Worm (Caenorhabditis elegans) whole organism, midembryonic: ENCODE measurements around the gene R102.8.

Experiments used
- T22C8.4 ChIP-seq: fragments of 200-800 bp; sonication (Bioruptor generic); IDR thresholded peaks from 2 replicates; pipeline ENCODE4 v1.3.6; 2022; ENCODE audit warnings: missing genetic modification characterization, missing compliant biosample characterization
- cog-1 ChIP-seq: sonication (generic microtip); optimal IDR thresholded peaks from 2 replicates; lab custom pipeline; 2016; ENCODE audit warnings: missing genetic modification characterization, missing compliant biosample characterization
- flt-1 ChIP-seq: fragments of 200-800 bp; sonication (Bioruptor generic); IDR thresholded peaks from 2 replicates; pipeline ENCODE4 v1.3.6; 2022; ENCODE audit warnings: missing genetic modification characterization, missing compliant biosample characterization
- klf-2 ChIP-seq: fragments of 200-800 bp; sonication (Bioruptor generic); conservative IDR thresholded peaks from 2 replicates; pipeline ENCODE4 v1.3.6; 2022; ENCODE audit warnings: missing genetic modification reagents, missing genetic modification characterization, missing compliant biosample characterization
- med-1 ChIP-seq: sonication (generic microtip); optimal IDR thresholded peaks from 2 replicates; lab custom pipeline; 2017; ENCODE audit warnings: missing genetic modification characterization, mild to moderate bottlenecking, missing compliant biosample characterization, antibody characterized with exemption, missing genetic modification reagents; ENCODE audit not compliant: insufficient read depth
- ref-1 ChIP-seq: fragments of 200-800 bp; sonication (Bioruptor generic); conservative IDR thresholded peaks from 2 replicates; pipeline ENCODE4 v1.3.6; 2022; ENCODE audit warnings: missing genetic modification reagents, missing genetic modification characterization, missing compliant biosample characterization
- tab-1 ChIP-seq: fragments of 200-800 bp; sonication (Bioruptor generic); IDR thresholded peaks from 2 replicates; pipeline ENCODE4 v1.3.6; 2022; ENCODE audit warnings: missing genetic modification characterization, missing compliant biosample characterization
- ztf-23 ChIP-seq: fragments of 200-800 bp; sonication (Bioruptor generic); IDR thresholded peaks from 2 replicates; pipeline ENCODE4 v1.3.6; 2022; ENCODE audit warnings: missing genetic modification reagents, missing genetic modification characterization, missing compliant biosample characterization

- TF ChIP-seq klf-2 (GFP tag; lab: Robert Waterston, UW) = no peak
- TF ChIP-seq tab-1 = no peak
- TF ChIP-seq flt-1 (GFP tag; lab: Robert Waterston, UW) = no peak
- TF ChIP-seq ref-1 (GFP tag; lab: Robert Waterston, UW) = no peak
- TF ChIP-seq cog-1 (tag; lab: Kevin White, UChicago) = no peak
- TF ChIP-seq T22C8.4 (GFP tag; lab: Robert Waterston, UW) = no peak
- no peak for TF ChIP-seq ztf-23 (GFP tag; lab: Robert Waterston, UW)
- TF ChIP-seq med-1 (GFP tag; lab: Kevin White, UChicago) = no peak
Observed at ce11 chrIV:10718865-10719264, 28.8 kb upstream of the R102.8 start.
